Worm (Caenorhabditis elegans) whole organism, L1 larva: Measurements from ENCODE around the gene ZK643.2.

ENCODE experiments used
- C04F5.9 ChIP-seq: sonication (generic microtip); optimal IDR thresholded peaks from 2 replicates; lab custom pipeline; 2016; ENCODE audit warnings: missing genetic modification characterization, missing compliant biosample characterization
- C16A3.4 ChIP-seq: fragments of 150-350 bp; optimal IDR thresholded peaks from 2 replicates; lab custom pipeline; 2014; ENCODE audit warnings: missing biosample characterization, missing genetic modification characterization
- Y116A8C.19 ChIP-seq: sonication (generic microtip); optimal IDR thresholded peaks from 2 replicates; lab custom pipeline; 2016; ENCODE audit warnings: missing compliant biosample characterization, missing genetic modification characterization, borderline replicate concordance
- alr-1 ChIP-seq: fragments of 200-800 bp; sonication (Bioruptor generic); optimal IDR thresholded peaks from 2 replicates; lab custom pipeline; 2018; ENCODE audit warnings: borderline replicate concordance, mild to moderate bottlenecking, missing genetic modification characterization, missing compliant biosample characterization
- aly-2 ChIP-seq: fragments of 150-350 bp; optimal IDR thresholded peaks from 2 replicates; lab custom pipeline; 2014; ENCODE audit warnings: missing biosample characterization, missing genetic modification characterization
- blmp-1 ChIP-seq: fragments of 150-350 bp; optimal IDR thresholded peaks from 2 replicates; lab custom pipeline; 2014; ENCODE audit warnings: missing biosample characterization, missing genetic modification characterization
- ceh-82 ChIP-seq, 3 experiments: fragments of 150-350 bp in 1 of 3; sonication (generic microtip) in 2 of 3; optimal IDR thresholded peaks; 2 replicates each; lab custom pipeline; 2014 to 2017; ENCODE audit warnings: missing biosample characterization in 3 of 3, missing genetic modification characterization in 3 of 3
- dpl-1 ChIP-seq, 3 experiments: fragments of 150-350 bp in 2 of 3; sonication (generic microtip) in 1 of 3; optimal IDR thresholded peaks; 2 replicates each; lab custom pipeline; 2014 to 2017; ENCODE audit warnings: missing biosample characterization in 3 of 3, missing genetic modification characterization in 3 of 3, missing genetic modification reagents in 3 of 3
- dsc-1 ChIP-seq: sonication (generic microtip); optimal IDR thresholded peaks from 2 replicates; lab custom pipeline; 2016; ENCODE audit warnings: mild to moderate bottlenecking, missing genetic modification characterization, missing compliant biosample characterization
- efl-1 ChIP-seq, 4 experiments: fragments of 150-350 bp; optimal IDR thresholded peaks in 3 of 4; peaks in 1 of 4; 1 replicate in 1 of 4; 2 replicates in 3 of 4; lab custom pipeline; 2014; ENCODE audit warnings: missing biosample characterization in 2 of 4, missing genetic modification characterization in 2 of 4, missing genetic modification reagents in 2 of 4
- efl-3 ChIP-seq: fragments of 200-800 bp; sonication (Bioruptor generic); optimal IDR thresholded peaks from 2 replicates; lab custom pipeline; 2018; ENCODE audit warnings: mild to moderate bottlenecking, missing genetic modification characterization, missing compliant biosample characterization
- egl-13 ChIP-seq: sonication (generic microtip); optimal IDR thresholded peaks from 2 replicates; lab custom pipeline; 2016; ENCODE audit warnings: missing genotype, missing genetic modification reagents, missing genetic modification characterization, missing compliant biosample characterization
- egl-27 ChIP-seq, 2 experiments: fragments of 150-350 bp in 1 of 2; sonication (generic microtip); optimal IDR thresholded peaks; 3 replicates each; lab custom pipeline; 2017 to 2018; ENCODE audit warnings: missing biosample characterization in 2 of 2, missing genetic modification characterization in 2 of 2, missing genetic modification reagents in 2 of 2
- elt-2 ChIP-seq: sonication (generic microtip); optimal IDR thresholded peaks from 2 replicates; lab custom pipeline; 2016; ENCODE audit warnings: missing genetic modification characterization, mild to moderate bottlenecking, inconsistent platforms, missing compliant biosample characterization, missing genetic modification reagents
- elt-3 ChIP-seq, 6 experiments: fragments of 150-350 bp in 1 of 6; sonication (generic microtip); optimal IDR thresholded peaks; 2 replicates each; lab custom pipeline; 2017 to 2018; ENCODE audit warnings: missing biosample characterization in 6 of 6, missing genetic modification characterization in 6 of 6, inconsistent platforms in 1 of 6
- ets-5 ChIP-seq: fragments of 200-800 bp; sonication (Bioruptor generic); IDR thresholded peaks from 2 replicates; pipeline ENCODE4 v1.3.6; 2022; ENCODE audit warnings: missing genetic modification characterization, missing compliant biosample characterization
- fkh-10 ChIP-seq: sonication (generic microtip); optimal IDR thresholded peaks from 2 replicates; lab custom pipeline; 2017; ENCODE audit warnings: missing biosample characterization, missing genetic modification reagents, missing genetic modification characterization
- fkh-8 ChIP-seq: sonication (generic microtip); optimal IDR thresholded peaks from 2 replicates; lab custom pipeline; 2016; ENCODE audit warnings: mild to moderate bottlenecking, missing genetic modification characterization, missing compliant biosample characterization
- grh-1 ChIP-seq: fragments of 200-800 bp; sonication (Bioruptor generic); IDR thresholded peaks from 2 replicates; pipeline ENCODE4 v1.3.6; 2022; ENCODE audit warnings: missing genetic modification reagents, missing genetic modification characterization, missing compliant biosample characterization
- hpl-2 ChIP-seq: fragments of 150-350 bp; optimal IDR thresholded peaks from 2 replicates; lab custom pipeline; 2014; ENCODE audit warnings: missing biosample characterization, missing genetic modification reagents, missing genetic modification characterization
- irx-1 ChIP-seq: sonication (generic microtip); optimal IDR thresholded peaks from 2 replicates; lab custom pipeline; 2016; ENCODE audit warnings: missing genetic modification characterization, missing compliant biosample characterization
- isw-1 ChIP-seq: fragments of 200-800 bp; sonication (Bioruptor generic); IDR thresholded peaks from 2 replicates; pipeline ENCODE4 v1.3.6; 2022; ENCODE audit warnings: missing genetic modification characterization, missing compliant biosample characterization
- lin-14 ChIP-seq: fragments of 200-800 bp; sonication (Bioruptor generic); optimal IDR thresholded peaks from 2 replicates; lab custom pipeline; 2018; ENCODE audit warnings: mild to moderate bottlenecking, missing genetic modification characterization, moderate library complexity, missing compliant biosample characterization
- lin-35 ChIP-seq, 2 experiments: fragments of 150-350 bp; optimal IDR thresholded peaks; 2 replicates each; lab custom pipeline; 2014; ENCODE audit warnings: missing biosample characterization in 2 of 2, missing genetic modification characterization in 2 of 2, missing genetic modification reagents in 2 of 2
- mab-9 ChIP-seq: fragments of 200-800 bp; sonication (Bioruptor generic); IDR thresholded peaks from 2 replicates; pipeline ENCODE4 v1.3.6; 2022; ENCODE audit warnings: missing genetic modification reagents, missing genetic modification characterization, missing compliant biosample characterization
- mdl-1 ChIP-seq, 2 experiments: fragments of 150-350 bp; optimal IDR thresholded peaks; 2 replicates each; lab custom pipeline; 2014 to 2017; ENCODE audit warnings: missing biosample characterization in 2 of 2, missing genetic modification characterization in 2 of 2, inconsistent platforms in 1 of 2
- mep-1 ChIP-seq: fragments of 150-350 bp; optimal IDR thresholded peaks from 2 replicates; lab custom pipeline; 2014; ENCODE audit warnings: missing biosample characterization, missing genetic modification characterization
- nhr-12 ChIP-seq: sonication (generic microtip); optimal IDR thresholded peaks from 2 replicates; lab custom pipeline; 2017; ENCODE audit warnings: missing biosample characterization, missing genetic modification characterization
- nhr-20 ChIP-seq: sonication (generic microtip); optimal IDR thresholded peaks from 2 replicates; lab custom pipeline; 2016; ENCODE audit warnings: mild to moderate bottlenecking, missing genetic modification characterization, missing compliant biosample characterization
- nhr-237 ChIP-seq: fragments of 150-350 bp; optimal IDR thresholded peaks from 2 replicates; lab custom pipeline; 2014; ENCODE audit warnings: missing biosample characterization, missing genetic modification characterization
- nhr-71 ChIP-seq: sonication (generic microtip); optimal IDR thresholded peaks from 2 replicates; lab custom pipeline; 2016; ENCODE audit warnings: mild to moderate bottlenecking, missing genetic modification characterization, moderate library complexity, missing compliant biosample characterization
- nhr-77 ChIP-seq: fragments of 150-350 bp; optimal IDR thresholded peaks from 2 replicates; lab custom pipeline; 2014; ENCODE audit warnings: missing biosample characterization, missing genetic modification characterization
- nhr-84 ChIP-seq: sonication (generic microtip); optimal IDR thresholded peaks from 2 replicates; lab custom pipeline; 2017; ENCODE audit warnings: missing biosample characterization, missing genetic modification characterization
- nhr-85 ChIP-seq: sonication (generic microtip); peaks from one replicate; lab custom pipeline; 2016; ENCODE audit warnings: missing genetic modification characterization, inconsistent platforms, missing compliant biosample characterization
- nhr-90 ChIP-seq: sonication (generic microtip); optimal IDR thresholded peaks from 2 replicates; lab custom pipeline; 2016; ENCODE audit warnings: mild to moderate bottlenecking, missing genetic modification characterization, missing compliant biosample characterization; ENCODE audit not compliant: poor library complexity
- pag-3 ChIP-seq: sonication (generic microtip); optimal IDR thresholded peaks from 2 replicates; lab custom pipeline; 2017; ENCODE audit warnings: missing genetic modification characterization, mild to moderate bottlenecking, missing compliant biosample characterization, antibody characterized with exemption, borderline replicate concordance; ENCODE audit not compliant: insufficient read depth
- snu-23 ChIP-seq: sonication (generic microtip); optimal IDR thresholded peaks from 2 replicates; lab custom pipeline; 2016; ENCODE audit warnings: missing genetic modification characterization, missing compliant biosample characterization
- sptf-1 ChIP-seq: fragments of 150-350 bp; optimal IDR thresholded peaks from 2 replicates; lab custom pipeline; 2014; ENCODE audit warnings: missing biosample characterization, missing genetic modification characterization
- tbx-2 ChIP-seq: sonication (generic microtip); optimal IDR thresholded peaks from 2 replicates; lab custom pipeline; 2016; ENCODE audit warnings: missing genetic modification characterization, missing compliant biosample characterization
- tlp-1 ChIP-seq: fragments of 150-350 bp; optimal IDR thresholded peaks from 2 replicates; lab custom pipeline; 2014; ENCODE audit warnings: missing biosample characterization, missing genetic modification characterization
- unc-62 ChIP-seq: fragments of 150-350 bp; optimal IDR thresholded peaks from 2 replicates; lab custom pipeline; 2014; ENCODE audit warnings: missing biosample characterization, missing genetic modification reagents, missing genetic modification characterization
- unc-86 ChIP-seq: sonication (generic microtip); optimal IDR thresholded peaks from 2 replicates; lab custom pipeline; 2016; ENCODE audit warnings: missing genetic modification characterization, missing compliant biosample characterization
- unc-98 ChIP-seq: fragments of 200-800 bp; sonication (Bioruptor generic); IDR thresholded peaks from 2 replicates; pipeline ENCODE4 v1.3.6; 2022; ENCODE audit warnings: missing genetic modification characterization, missing compliant biosample characterization
- vab-15 ChIP-seq: sonication (generic microtip); optimal IDR thresholded peaks from 2 replicates; lab custom pipeline; 2017; ENCODE audit warnings: missing genotype, mild to moderate bottlenecking, missing genetic modification characterization, missing compliant biosample characterization
- xbp-1 ChIP-seq: sonication (generic microtip); optimal IDR thresholded peaks from 2 replicates; lab custom pipeline; 2016; ENCODE audit warnings: missing genetic modification characterization, missing compliant biosample characterization
- zag-1 ChIP-seq: fragments of 150-350 bp; optimal IDR thresholded peaks from 2 replicates; lab custom pipeline; 2014; ENCODE audit warnings: missing biosample characterization, missing genetic modification characterization
- zip-4 ChIP-seq: fragments of 200-800 bp; sonication (Bioruptor generic); optimal IDR thresholded peaks from 2 replicates; lab custom pipeline; 2018; ENCODE audit warnings: mild to moderate bottlenecking, missing genetic modification characterization, moderate library complexity, missing compliant biosample characterization
- ztf-11 ChIP-seq, 2 experiments: sonication (generic microtip); optimal IDR thresholded peaks; 2 replicates each; lab custom pipeline; 2016 to 2017; ENCODE audit warnings: missing genetic modification characterization in 2 of 2, missing biosample characterization in 1 of 2, missing compliant biosample characterization in 1 of 2

ZK643.2 gene

DNA sequence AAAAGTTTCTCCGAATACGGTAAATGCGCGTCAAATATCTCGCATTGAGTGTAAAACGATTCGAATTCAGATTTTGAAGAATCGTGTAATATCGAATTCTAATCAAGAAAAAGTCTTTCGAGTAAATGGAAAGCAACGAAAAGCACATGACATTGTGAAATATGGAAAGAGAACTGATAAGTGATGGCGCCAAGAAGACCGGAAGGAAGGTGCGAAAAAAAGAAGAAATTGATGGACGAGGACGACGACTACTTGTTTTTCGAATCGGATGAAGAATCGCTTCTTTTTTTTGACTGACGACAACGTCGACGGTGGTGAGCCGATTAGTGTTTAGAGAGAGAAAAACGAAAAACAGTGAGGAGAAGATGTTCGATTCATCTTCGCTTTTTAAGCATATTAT, 29.6 kb downstream of the ZK643.2 start:
- TF ChIP-seq efl-1 (optimal IDR thresholded peaks at IDR 0.05; lab: Kevin White, UChicago) (no peak), efl-1 (GFP tag; optimal IDR thresholded peaks at IDR 0.05 in 1 of 2; lab: Kevin White, UChicago) (peak in 1 of 2 experiments; percentile 76), dsc-1 (peak; percentile 4), snu-23 (GFP tag; lab: Kevin White, UChicago) (peak; percentile 13), egl-27 (tag; optimal IDR thresholded peaks at IDR 0.05; lab: Kevin White, UChicago) (no peak), nhr-71 (tag; lab: Kevin White, UChicago) (peak; percentile 10), elt-2 (peak; percentile 41), ceh-82 (tag; optimal IDR thresholded peaks at IDR 0.05; lab: Kevin White, UChicago) (no peak), nhr-77 (tag; lab: Kevin White, UChicago) (no peak), mdl-1 (tag; optimal IDR thresholded peaks at IDR 0.05; lab: Kevin White, UChicago) (peak in 1 of 2 experiments; percentile 44), lin-35 (GFP tag; optimal IDR thresholded peaks at IDR 0.05; lab: Kevin White, UChicago) (peak in 1 of 2 experiments; percentile 54), fkh-8 (tag; lab: Kevin White, UChicago) (peak; percentile 16), xbp-1 (tag; lab: Kevin White, UChicago) (no peak), blmp-1 (tag; lab: Kevin White, UChicago) (peak; percentile 92), nhr-90 (tag; lab: Kevin White, UChicago) (peak; percentile 31), tbx-2 (tag; lab: Kevin White, UChicago) (peak; percentile 42), lin-14 (GFP tag; lab: Kevin White, UChicago) (peak; percentile 61), nhr-20 (peak; percentile 8), nhr-85 (tag; lab: Kevin White, UChicago) (peak; percentile 49), hpl-2 (GFP tag; lab: Kevin White, UChicago) (no peak), elt-3 (tag; optimal IDR thresholded peaks at IDR 0.05; lab: Kevin White, UChicago) (peak in 1 of 6 experiments; percentile 62), alr-1 (no peak)
- TF ChIP-seq, all 84 proteins: peak for 15

DNA sequence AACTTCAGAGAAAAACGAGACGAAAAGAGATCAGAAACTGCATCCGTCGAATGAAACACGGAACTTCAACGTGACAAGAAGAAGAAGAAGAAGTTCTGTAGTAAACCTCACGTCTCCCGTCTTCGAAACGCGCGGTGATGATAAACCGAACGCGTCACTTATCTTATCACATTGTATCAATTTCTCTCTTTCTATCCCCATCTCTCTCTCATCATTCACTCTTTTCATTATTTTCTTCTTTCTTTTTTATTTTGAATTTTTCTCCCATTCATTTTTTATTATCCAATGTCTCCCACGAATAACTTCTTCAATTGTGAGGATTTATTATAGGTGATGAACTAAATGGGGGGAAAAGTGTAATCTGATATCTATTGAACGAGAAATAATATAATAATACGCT, 30.5 kb downstream of the ZK643.2 start:
- TF ChIP-seq dpl-1 (GFP tag; optimal IDR thresholded peaks at IDR 0.05; lab: Kevin White, UChicago) (no peak), snu-23 (GFP tag; lab: Kevin White, UChicago) (peak; percentile 53), C16A3.4 (peak; percentile 8), fkh-10 (GFP tag; lab: Kevin White, UChicago) (no peak), unc-86 (tag; lab: Kevin White, UChicago) (no peak), mab-9 (no peak), ets-5 (GFP tag; lab: Robert Waterston, UW) (no peak), pag-3 (no peak), ceh-82 (tag; optimal IDR thresholded peaks at IDR 0.05; lab: Kevin White, UChicago) (no peak), nhr-237 (tag; lab: Kevin White, UChicago) (no peak), nhr-12 (tag; lab: Kevin White, UChicago) (no peak), C04F5.9 (tag; lab: Kevin White, UChicago) (no peak), tlp-1 (tag; lab: Kevin White, UChicago) (no peak), hpl-2 (GFP tag; lab: Kevin White, UChicago) (no peak), unc-62 (GFP tag; lab: Kevin White, UChicago) (no peak), isw-1 (GFP tag; lab: Robert Waterston, UW) (no peak), zag-1 (tag; lab: Kevin White, UChicago) (no peak), mep-1 (tag; lab: Kevin White, UChicago) (no peak), vab-15 (tag; lab: Kevin White, UChicago) (no peak), egl-13 (tag; lab: Kevin White, UChicago) (no peak), nhr-77 (tag; lab: Kevin White, UChicago) (no peak), irx-1 (tag; lab: Kevin White, UChicago) (no peak), unc-98 (no peak), xbp-1 (tag; lab: Kevin White, UChicago) (no peak), nhr-71 (tag; lab: Kevin White, UChicago) (peak; percentile 69), aly-2 (tag; lab: Kevin White, UChicago) (no peak), dsc-1 (peak; percentile 67), lin-14 (GFP tag; lab: Kevin White, UChicago) (peak; percentile 84), sptf-1 (tag; lab: Kevin White, UChicago) (no peak), zip-4 (no peak), tbx-2 (tag; lab: Kevin White, UChicago) (peak; percentile 47), nhr-20 (peak; percentile 47), alr-1 (no peak), lin-35 (GFP tag; optimal IDR thresholded peaks at IDR 0.05; lab: Kevin White, UChicago) (peak in 1 of 2 experiments; percentile 38), Y116A8C.19 (no peak), nhr-84 (tag; lab: Kevin White, UChicago) (no peak), grh-1 (GFP tag; lab: Robert Waterston, UW) (no peak), fkh-8 (tag; lab: Kevin White, UChicago) (no peak), ztf-11 (tag; optimal IDR thresholded peaks at IDR 0.05; lab: Kevin White, UChicago) (no peak), efl-3 (GFP tag; lab: Kevin White, UChicago) (no peak)
